Worm (Caenorhabditis elegans): ENCODE results near the gene tbce-1.

The tbce-1 gene

DNA sequence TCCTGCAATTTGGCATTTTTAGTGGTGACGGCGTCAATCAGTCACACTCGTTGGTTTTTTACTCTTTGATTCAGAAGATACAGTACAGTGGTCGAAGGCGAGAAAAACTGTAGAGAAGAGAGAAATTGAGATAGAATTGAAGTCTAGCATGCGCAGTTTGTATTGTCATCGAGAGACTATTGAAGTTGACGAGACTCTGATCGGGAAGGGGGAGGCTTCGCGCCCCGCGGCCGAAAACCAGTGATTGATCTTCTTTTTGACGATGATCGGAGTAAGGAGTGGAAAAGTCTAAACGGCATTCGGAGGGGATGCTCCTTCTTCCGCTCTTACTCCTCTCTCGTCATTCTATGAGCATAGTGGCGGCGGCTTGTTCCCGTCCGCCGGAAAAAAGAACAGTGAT is 7.4 kb downstream of the tbce-1 start:
- TF ChIP-seq daf-12 (tag; optimal IDR thresholded peaks at IDR 0.05) (no peak), nhr-23 (tag; optimal IDR thresholded peaks at IDR 0.05) (peak; percentile 16), ceh-9 (tag; optimal IDR thresholded peaks at IDR 0.05) (no peak), R02D3.7 (tag; optimal IDR thresholded peaks at IDR 0.05) (no peak), nhr-25 (tag; optimal IDR thresholded peaks at IDR 0.05) (peak; percentile 71), nhr-43 (tag; optimal IDR thresholded peaks at IDR 0.05; ENCODE audit: poor library complexity, severe bottlenecking) (peak; percentile 10), elt-3 (tag; optimal IDR thresholded peaks at IDR 0.05) (peak in 1 of 3 experiments; percentile 9)

DNA sequence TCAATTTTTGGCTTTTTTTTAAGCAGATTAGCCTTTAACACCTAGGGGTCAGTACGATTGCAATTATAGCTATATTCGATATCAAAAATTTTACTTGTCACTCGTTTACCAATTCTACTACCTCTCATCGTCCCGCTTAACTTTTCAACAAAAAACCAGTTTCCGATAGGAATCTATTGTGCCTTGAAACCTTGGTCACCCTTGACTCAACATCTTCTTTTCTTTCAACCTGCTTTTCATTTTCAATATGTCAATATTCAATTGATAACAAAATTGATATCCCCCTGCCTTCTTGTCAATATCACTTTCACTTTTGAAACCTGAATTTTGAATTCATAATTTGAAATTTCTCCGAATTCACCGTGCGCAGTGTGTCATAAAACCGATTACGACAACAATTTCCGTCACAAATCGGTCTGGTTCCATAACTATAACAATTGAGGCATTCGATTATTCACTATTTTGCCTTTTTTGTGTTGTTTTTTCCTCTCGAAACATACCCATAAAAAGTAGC is 8.2 kb downstream of the tbce-1 start:
- peak; percentile 52 for TF ChIP-seq nhr-25 (tag; optimal IDR thresholded peaks at IDR 0.05)
- peak; percentile 8 for TF ChIP-seq elt-1 (tag; optimal IDR thresholded peaks at IDR 0.05)
- TF ChIP-seq ZK546.5 (tag; optimal IDR thresholded peaks at IDR 0.05): no peak
- no peak for TF ChIP-seq nhr-237 (tag; optimal IDR thresholded peaks at IDR 0.05)

DNA sequence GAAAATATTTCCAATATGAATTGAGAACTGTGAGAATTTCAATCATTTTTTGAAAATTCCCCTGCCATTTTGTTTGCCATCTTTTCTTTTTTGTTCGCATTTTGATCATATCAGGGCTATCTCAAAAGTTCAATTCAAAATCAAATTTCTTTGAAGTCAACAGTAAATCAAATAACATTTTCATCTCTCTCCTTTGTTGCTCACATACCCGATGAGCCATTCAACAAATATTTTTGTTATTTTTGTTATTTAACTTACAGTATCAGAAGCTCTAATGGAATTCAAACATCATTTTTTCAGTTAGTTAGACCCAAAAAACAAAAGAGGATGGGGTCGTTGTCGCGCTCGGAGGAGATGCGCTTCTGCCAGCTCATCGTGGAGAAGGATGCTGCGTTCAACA is 9.2 kb downstream of the tbce-1 start, which contains the start of gene vha-5:
Gene vha-5 (plus strand): TSS at position 301 of the 400 bp plus-strand sequence.
- TF ChIP-seq eor-1 (tag; optimal IDR thresholded peaks at IDR 0.05) (no peak), pha-4 (tag; optimal IDR thresholded peaks at IDR 0.05) (peak; percentile 9)

DNA sequence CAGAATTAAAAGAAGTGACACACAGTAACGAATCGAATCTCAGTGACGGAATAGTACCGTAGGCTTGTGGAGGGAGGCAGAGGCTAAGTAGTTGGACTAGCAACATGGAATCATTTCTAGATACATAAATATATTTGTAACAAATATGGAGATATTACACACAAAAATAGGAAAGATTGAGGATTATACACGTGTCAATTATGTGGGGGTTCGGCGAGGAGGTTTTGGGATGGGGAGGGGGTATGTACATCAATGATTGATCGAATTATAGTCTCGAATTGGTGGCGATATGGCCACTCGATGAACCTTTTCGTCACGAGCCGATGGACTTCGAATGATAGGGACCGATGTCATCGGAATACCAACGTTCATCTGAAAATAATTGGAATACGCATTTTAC is 12.9 kb downstream of the tbce-1 start:
- TF ChIP-seq elt-1 (tag; optimal IDR thresholded peaks at IDR 0.05): no peak
- peak; percentile 37 for TF ChIP-seq nhr-43 (tag; optimal IDR thresholded peaks at IDR 0.05; ENCODE audit: poor library complexity, severe bottlenecking)

DNA sequence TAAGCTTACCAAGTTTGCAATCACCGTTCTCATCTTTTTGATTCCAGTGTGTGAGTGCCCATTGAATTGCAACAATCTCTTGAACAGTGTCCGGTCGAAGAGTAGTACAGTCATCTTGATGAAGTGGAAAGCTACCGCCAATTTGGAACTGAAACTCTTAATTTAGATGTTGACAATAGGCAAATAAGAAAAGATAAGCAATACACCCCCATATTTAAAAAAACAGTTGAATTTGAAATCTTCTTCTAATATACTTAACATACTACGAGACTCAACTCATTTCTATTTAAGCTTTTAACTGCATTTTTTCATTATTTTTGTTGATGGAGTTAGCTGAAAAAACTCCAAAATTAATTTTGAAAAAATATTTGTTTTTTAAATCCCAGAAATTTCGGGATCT is 17.6 kb downstream of the tbce-1 start:
- TF ChIP-seq nhr-11 (tag; optimal IDR thresholded peaks at IDR 0.05) (no peak), snpc-4 (tag; optimal IDR thresholded peaks at IDR 0.05) (no peak), nhr-12 (tag; optimal IDR thresholded peaks at IDR 0.05) (no peak), nhr-237 (tag; optimal IDR thresholded peaks at IDR 0.05) (no peak), skn-1 (tag; optimal IDR thresholded peaks at IDR 0.05) (no peak), lin-39 (tag; optimal IDR thresholded peaks at IDR 0.05) (no peak), ztf-4 (tag; optimal IDR thresholded peaks at IDR 0.05) (no peak), eor-1 (tag; optimal IDR thresholded peaks at IDR 0.05) (no peak), ZK546.5 (tag; optimal IDR thresholded peaks at IDR 0.05) (no peak), sea-2 (GFP tag; optimal IDR thresholded peaks at IDR 0.05) (no peak), pqm-1 (tag; optimal IDR thresholded peaks at IDR 0.05) (no peak), unc-39 (tag; optimal IDR thresholded peaks at IDR 0.05) (no peak)

DNA sequence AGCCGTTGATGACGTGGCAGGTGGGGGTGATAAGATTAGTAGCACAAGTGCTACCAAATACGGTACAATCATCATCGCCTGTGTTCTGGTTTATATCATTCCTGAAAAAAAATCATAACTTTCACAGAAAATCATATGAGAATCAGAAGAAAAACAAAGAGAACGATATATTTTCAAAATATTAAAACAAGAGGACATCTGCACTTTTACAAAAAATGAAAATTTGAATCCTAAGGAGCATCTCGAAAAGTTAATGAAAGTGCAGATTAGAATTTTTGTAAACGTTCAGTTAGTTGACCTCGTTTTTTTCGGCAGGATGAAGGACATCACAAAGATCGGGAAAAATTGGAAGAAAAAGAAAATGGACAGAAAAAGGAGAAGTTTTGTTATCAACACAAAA is 18.4 kb downstream of the tbce-1 start, which contains the start of gene F35H10.10:
Gene F35H10.10 (minus strand): TSS at position 101 of the 400 bp plus-strand sequence.
- TF ChIP-seq hmg-11 (tag; optimal IDR thresholded peaks at IDR 0.05): no peak
- no peak for TF ChIP-seq ceh-28 (tag; optimal IDR thresholded peaks at IDR 0.05)
- peak; percentile 21 for TF ChIP-seq nhr-23 (tag; optimal IDR thresholded peaks at IDR 0.05)

DNA sequence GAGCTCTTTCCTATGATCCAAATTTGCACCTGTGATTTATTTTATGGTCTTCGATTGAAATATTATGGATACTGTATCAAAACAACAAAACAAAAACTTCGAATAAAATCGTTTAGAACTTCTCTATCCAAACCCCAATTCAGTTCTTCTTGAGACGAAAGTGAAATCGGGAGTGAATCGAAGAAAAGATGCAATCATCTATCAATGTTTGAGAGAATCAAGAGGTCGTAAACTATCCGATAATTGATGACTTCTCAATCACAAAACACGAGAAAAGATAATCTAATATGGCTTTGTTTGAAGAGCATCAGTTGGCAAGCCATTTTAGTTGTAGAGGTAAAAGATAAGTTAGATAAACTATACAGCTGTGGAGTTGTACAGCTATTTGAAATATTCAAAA is 23.3 kb downstream of the tbce-1 start:
- no peak for TF ChIP-seq egl-27 (tag; optimal IDR thresholded peaks at IDR 0.05)
- TF ChIP-seq nhr-23 (tag; optimal IDR thresholded peaks at IDR 0.05): peak; percentile 34

DNA sequence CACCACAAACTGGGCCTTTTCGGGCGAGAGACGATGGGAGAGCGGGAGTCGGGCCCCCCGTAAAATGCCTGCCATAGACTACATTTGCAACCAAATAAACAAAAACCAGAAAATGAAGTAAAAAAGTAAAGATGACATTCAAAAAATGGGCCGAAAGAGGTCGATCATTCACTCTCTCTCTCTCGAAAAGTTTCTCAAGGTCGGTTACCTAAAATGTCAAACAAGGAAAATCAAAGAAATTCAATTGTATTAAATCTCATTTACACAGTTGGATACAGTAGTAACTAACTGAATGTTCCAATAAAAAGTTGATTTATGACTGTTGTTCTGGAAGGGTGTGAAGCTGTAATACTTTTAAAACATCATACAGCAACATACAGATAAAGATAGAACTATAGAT is 24.3 kb downstream of the tbce-1 start:
- TF ChIP-seq nhr-25 (tag; optimal IDR thresholded peaks at IDR 0.05) (peak; percentile 27), mml-1 (tag; optimal IDR thresholded peaks at IDR 0.05) (no peak)

DNA sequence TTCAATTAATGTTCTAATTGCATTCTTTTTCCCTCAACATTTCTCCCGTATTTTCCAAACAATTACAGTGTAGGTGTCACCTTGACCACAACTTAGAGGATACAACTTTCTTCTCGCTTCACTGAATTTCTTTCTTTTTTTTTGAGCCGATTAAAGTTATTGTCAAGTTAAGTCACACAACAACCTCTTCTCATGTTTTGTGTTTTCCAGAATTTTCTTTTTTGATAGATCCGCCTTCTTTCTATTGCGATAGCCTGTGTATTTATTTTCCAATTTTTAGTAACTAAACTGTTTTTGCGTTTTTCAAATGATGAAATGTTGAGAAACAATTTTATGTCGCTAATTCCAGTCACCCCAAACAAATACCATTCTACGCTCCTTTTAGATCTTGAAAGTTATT is 31.2 kb downstream of the tbce-1 start, which contains the start of gene F35H10.3:
Gene F35H10.3 (plus strand): TSS at position 301 of the 400 bp plus-strand sequence.
- TF ChIP-seq mml-1 (tag; optimal IDR thresholded peaks at IDR 0.05) (no peak), sea-2 (GFP tag; optimal IDR thresholded peaks at IDR 0.05) (no peak), lin-39 (tag; optimal IDR thresholded peaks at IDR 0.05) (no peak), tbx-2 (tag; optimal IDR thresholded peaks at IDR 0.05) (no peak), pqm-1 (tag; optimal IDR thresholded peaks at IDR 0.05) (no peak), nhr-67 (tag; optimal IDR thresholded peaks at IDR 0.05) (no peak), nhr-28 (tag; optimal IDR thresholded peaks at IDR 0.05) (no peak), nhr-43 (tag; optimal IDR thresholded peaks at IDR 0.05; ENCODE audit: poor library complexity, severe bottlenecking) (no peak), elt-3 (tag; optimal IDR thresholded peaks at IDR 0.05) (no peak), jun-1 (tag; optimal IDR thresholded peaks at IDR 0.05) (no peak), mdl-1 (tag; optimal IDR thresholded peaks at IDR 0.05) (no peak), nfya-1 (tag; optimal IDR thresholded peaks at IDR 0.05; ENCODE audit: insufficient read depth) (no peak), fkh-2 (tag; optimal IDR thresholded peaks at IDR 0.05) (no peak), nhr-12 (tag; optimal IDR thresholded peaks at IDR 0.05) (no peak), egl-5 (tag; optimal IDR thresholded peaks at IDR 0.05) (no peak), nhr-25 (tag; optimal IDR thresholded peaks at IDR 0.05) (no peak), nhr-11 (tag; optimal IDR thresholded peaks at IDR 0.05) (no peak), unc-62 (GFP tag; optimal IDR thresholded peaks at IDR 0.05) (no peak), lsy-12 (tag; optimal IDR thresholded peaks at IDR 0.05) (no peak)
